Worm (Caenorhabditis elegans) whole organism, L4 larva: ENCODE data around the gene aakb-2.

Experiments used
- nhr-237 ChIP-seq: sonication (generic microtip); optimal IDR thresholded peaks from 2 replicates; lab custom pipeline; 2017; ENCODE audit warnings: missing biosample characterization, missing genetic modification characterization
- nhr-76 ChIP-seq: fragments of 150-350 bp; optimal IDR thresholded peaks from 2 replicates; lab custom pipeline; 2014; ENCODE audit warnings: missing biosample characterization, missing genetic modification characterization
- snpc-1.2 ChIP-seq: fragments of 200-800 bp; sonication (Bioruptor generic); IDR thresholded peaks from 2 replicates; pipeline ENCODE4 v1.3.6; 2022; ENCODE audit warnings: missing genetic modification reagents, missing genetic modification characterization, missing compliant biosample characterization
- unc-62 ChIP-seq, 3 experiments: fragments of 150-350 bp in 1 of 3; sonication (generic microtip); optimal IDR thresholded peaks in 2 of 3; peaks in 1 of 3; 1 replicate in 1 of 3; 2 replicates in 2 of 3; lab custom pipeline; 2014 to 2017; ENCODE audit warnings: missing biosample characterization in 3 of 3, missing genetic modification characterization in 3 of 3, missing genetic modification reagents in 3 of 3, missing genotype in 1 of 3

DNA sequence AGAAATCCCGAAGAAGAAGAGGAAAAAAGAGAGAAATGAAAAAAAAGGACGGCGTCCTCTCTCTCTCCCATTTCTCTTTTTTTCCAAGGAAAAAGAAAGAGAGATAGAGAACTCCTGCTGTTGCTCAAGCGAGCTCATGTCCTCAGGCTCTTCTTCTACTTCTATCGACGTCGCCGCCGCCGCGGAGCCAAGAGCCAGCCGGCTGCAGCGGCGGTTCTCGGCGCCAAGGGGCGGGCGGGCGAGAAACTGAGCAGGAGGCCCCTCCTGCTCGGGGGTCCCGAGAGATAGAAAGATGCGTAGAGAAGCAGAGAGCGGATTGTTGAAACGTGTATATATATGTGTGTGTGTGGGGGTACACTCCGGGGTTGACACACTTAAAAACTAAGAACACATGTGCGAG lies 34.0 kb upstream of the aakb-2 start:
- TF ChIP-seq unc-62 (GFP tag; optimal IDR thresholded peaks at IDR 0.05 in 1 of 2; lab: Kevin White, UChicago), result peak in 1 of 2 experiments; percentile 99
- TF ChIP-seq unc-62 (tag; optimal IDR thresholded peaks at IDR 0.05; lab: Kevin White, UChicago), result no peak
- no peak for TF ChIP-seq snpc-1.2 (GFP tag; lab: Robert Waterston, UW)
- TF ChIP-seq nhr-237 (tag; lab: Kevin White, UChicago), result no peak
- TF ChIP-seq nhr-76, result no peak
